Worm (Caenorhabditis elegans): ENCODE data around the gene T11F9.1.

Gene T11F9.1

ce11 chrV:11499786-11500185 lies 40.4 kb downstream of the T11F9.1 start:
- peak; percentile 40 for TF ChIP-seq blmp-1 (tag; optimal IDR thresholded peaks at IDR 0.05)
- no peak for TF ChIP-seq nhr-85 (tag)
- peak; percentile 48 for TF ChIP-seq lin-14 (GFP tag; optimal IDR thresholded peaks at IDR 0.05)
- no peak for TF ChIP-seq egl-27 (tag; optimal IDR thresholded peaks at IDR 0.05)

ce11 chrV:11500980-11501379 lies 41.6 kb downstream of the T11F9.1 start:
- TF ChIP-seq nhr-90 (tag; optimal IDR thresholded peaks at IDR 0.05; ENCODE audit: poor library complexity) (no peak), tlp-1 (tag; optimal IDR thresholded peaks at IDR 0.05) (no peak), grh-1 (GFP tag; IDR thresholded peaks at IDR 0.05) (no peak), lin-13 (GFP tag; optimal IDR thresholded peaks at IDR 0.05) (no peak), efl-1 (optimal IDR thresholded peaks at IDR 0.05) (no peak), efl-1 (GFP tag; optimal IDR thresholded peaks at IDR 0.05 in 1 of 2) (peak in 1 of 2 experiments; percentile 64), mef-2 (tag; optimal IDR thresholded peaks at IDR 0.05) (no peak), hpl-2 (GFP tag; optimal IDR thresholded peaks at IDR 0.05) (no peak), pag-3 (tag; optimal IDR thresholded peaks at IDR 0.05; ENCODE audit: borderline replicate concordance, insufficient read depth) (no peak), C04F5.9 (tag; optimal IDR thresholded peaks at IDR 0.05) (no peak), hlh-17 (GFP tag; optimal IDR thresholded peaks at IDR 0.05; ENCODE audit: borderline replicate concordance) (no peak), elt-3 (tag; optimal IDR thresholded peaks at IDR 0.05) (no peak), blmp-1 (tag; optimal IDR thresholded peaks at IDR 0.05) (peak; percentile 33)

ce11 chrV:11503081-11503751 lies 43.9 kb downstream of the T11F9.1 start, which contains the start of gene C55A6.12:
Gene C55A6.12, minus strand, starts transcription at chrV:11503131.
- TF ChIP-seq irx-1 (tag; optimal IDR thresholded peaks at IDR 0.05) (no peak), xbp-1 (tag; optimal IDR thresholded peaks at IDR 0.05) (peak; percentile 48), grh-1 (GFP tag; IDR thresholded peaks at IDR 0.05) (peak; percentile 49; the same call in 1 of the 2 replicates), nhr-85 (tag) (peak; percentile 28), efl-1 (optimal IDR thresholded peaks at IDR 0.05) (peak in 1 of 2 experiments; percentile 74), efl-1 (GFP tag; optimal IDR thresholded peaks at IDR 0.05 in 1 of 2) (peak; percentile 77 to 96), mdl-1 (tag; optimal IDR thresholded peaks at IDR 0.05) (no peak), swsn-7 (tag; optimal IDR thresholded peaks at IDR 0.05) (no peak), lin-35 (GFP tag; optimal IDR thresholded peaks at IDR 0.05) (peak; percentile 25 to 77), lsy-2 (tag; optimal IDR thresholded peaks at IDR 0.05) (peak in 1 of 2 experiments; percentile 24), dsc-1 (tag; optimal IDR thresholded peaks at IDR 0.05) (no peak), lin-15B (tag; optimal IDR thresholded peaks at IDR 0.05) (no peak), sup-37 (GFP tag; optimal IDR thresholded peaks at IDR 0.05) (no peak), nhr-76 (tag; optimal IDR thresholded peaks at IDR 0.05) (no peak), vab-15 (tag; optimal IDR thresholded peaks at IDR 0.05) (no peak), dpl-1 (GFP tag; optimal IDR thresholded peaks at IDR 0.05) (peak; percentile 27 to 68 (median 65))

ce11 chrV:11504853-11505397 lies 45.6 kb downstream of the T11F9.1 start, which contains the start of the genes C55A6.1 and C55A6.10:
Gene C55A6.1, minus strand, starts transcription at chrV:11504968.
Gene C55A6.10, plus strand, starts transcription at chrV:11505347.
- peak; percentile 52 for TF ChIP-seq egl-13 (tag; optimal IDR thresholded peaks at IDR 0.05)
- peak; percentile 84 for TF ChIP-seq snu-23 (GFP tag; optimal IDR thresholded peaks at IDR 0.05)
- TF ChIP-seq rnt-1 (tag; optimal IDR thresholded peaks at IDR 0.05): peak; percentile 59
- peak; percentile 82 for TF ChIP-seq nhr-20 (tag; optimal IDR thresholded peaks at IDR 0.05)
- TF ChIP-seq xbp-1 (tag; optimal IDR thresholded peaks at IDR 0.05): peak; percentile 65
- TF ChIP-seq ztf-11 (tag; optimal IDR thresholded peaks at IDR 0.05): peak in 1 of 2 experiments; percentile 68
- TF ChIP-seq skn-1 (tag; optimal IDR thresholded peaks at IDR 0.05): peak; percentile 38
- peak; percentile 55 to 62 for TF ChIP-seq lin-35 (GFP tag; optimal IDR thresholded peaks at IDR 0.05)
- TF ChIP-seq jun-1 (tag; optimal IDR thresholded peaks at IDR 0.05): peak; percentile 30
- peak; percentile 71 for TF ChIP-seq tbx-2 (tag; optimal IDR thresholded peaks at IDR 0.05)
- TF ChIP-seq pax-3 (tag; optimal IDR thresholded peaks at IDR 0.05): peak; percentile 20
- TF ChIP-seq nhr-47 (tag; optimal IDR thresholded peaks at IDR 0.05): peak; percentile 85
- peak; percentile 18 for TF ChIP-seq unc-130 (tag; optimal IDR thresholded peaks at IDR 0.05)
- peak; percentile 44 for TF ChIP-seq ceh-8 (GFP tag; optimal IDR thresholded peaks at IDR 0.05)
- TF ChIP-seq fkh-8 (tag; optimal IDR thresholded peaks at IDR 0.05): peak; percentile 59
- peak in 2 of 3 experiments; percentile 9 to 41 for TF ChIP-seq ceh-82 (tag; optimal IDR thresholded peaks at IDR 0.05)
- peak; percentile 54; the same call in 1 of the 2 replicates for TF ChIP-seq ceh-88 (GFP tag; IDR thresholded peaks at IDR 0.05)
- peak; percentile 66 for TF ChIP-seq lir-3 (tag; optimal IDR thresholded peaks at IDR 0.05; ENCODE audit: poor library complexity)
- TF ChIP-seq swsn-7 (tag; optimal IDR thresholded peaks at IDR 0.05): peak; percentile 79
- TF ChIP-seq grh-1 (GFP tag; IDR thresholded peaks at IDR 0.05): peak; percentile 64
- TF ChIP-seq dsc-1 (tag; optimal IDR thresholded peaks at IDR 0.05): peak; percentile 30

Data from whole organism, L1 larva.